ENCODE assay signal across 1 fruit fly cellular context in genomic region chr3L:12732742-12733141, dm6.
TF ChIP-seq lines count a peak whose summit lies in the region.

No protein-coding gene starts in this region.

TF ChIP-seq in whole organism, embryonic, 481 proteins besides CTCF, POLR2A, EP300 and RAD21 (continued from another document):
- TF ChIP-seq stwl (tag; optimal IDR thresholded peaks at IDR 0.05; lab: Kevin White, UChicago), result peak; percentile 36
- no peak for TF ChIP-seq Lpt (GFP tag; optimal IDR thresholded peaks at IDR 0.05; lab: Kevin White, UChicago)
- TF ChIP-seq CG10267 (tag; optimal IDR thresholded peaks at IDR 0.05; lab: Kevin White, UChicago), result peak; percentile 4
- TF ChIP-seq bbx (GFP tag; IDR thresholded peaks at IDR 0.05; lab: Robert Waterston, UW; ENCODE audit: partially characterized antibody), result peak; percentile 72; the same call in 1 of the 2 replicates
- peak; percentile 64; the same call in 2 of the 3 replicates for TF ChIP-seq CG16813 (GFP tag; IDR thresholded peaks at IDR 0.05; lab: Robert Waterston, UW; ENCODE audit: partially characterized antibody)
- peak; percentile 13 for TF ChIP-seq CG14710 (tag; optimal IDR thresholded peaks at IDR 0.05; lab: Kevin White, UChicago)
- no peak for TF ChIP-seq Sox100B (GFP tag; optimal IDR thresholded peaks at IDR 0.05; lab: Kevin White, UChicago)
- no peak for TF ChIP-seq CG7963 (GFP tag; IDR thresholded peaks at IDR 0.05; lab: Robert Waterston, UW; ENCODE audit: partially characterized antibody)
- TF ChIP-seq pita (GFP tag; optimal IDR thresholded peaks at IDR 0.05; lab: Kevin White, UChicago), result peak; percentile 52
- no peak for TF ChIP-seq BtbVII (GFP tag; optimal IDR thresholded peaks at IDR 0.05; lab: Kevin White, UChicago)
- no peak for TF ChIP-seq Aef1 (GFP tag; IDR thresholded peaks at IDR 0.05; lab: Robert Waterston, UW)
- TF ChIP-seq CG14050 (GFP tag; IDR thresholded peaks at IDR 0.05; lab: Robert Waterston, UW), result no peak
- no peak for TF ChIP-seq CG1024 (GFP tag; IDR thresholded peaks at IDR 0.05; lab: Robert Waterston, UW)
- TF ChIP-seq amos (GFP tag; IDR thresholded peaks at IDR 0.05; lab: Robert Waterston, UW; ENCODE audit: partially characterized antibody), result peak; percentile 75; the same call in 1 of the 2 replicates
- TF ChIP-seq Scr (GFP tag; IDR thresholded peaks at IDR 0.05; lab: Robert Waterston, UW; ENCODE audit: partially characterized antibody), result peak; percentile 60
- peak; percentile 64 for TF ChIP-seq knrl (GFP tag; IDR thresholded peaks at IDR 0.05; lab: Robert Waterston, UW; ENCODE audit: partially characterized antibody)
- TF ChIP-seq Med (GFP tag; lab: Kevin White, UChicago), result peak; percentile 55
- peak; percentile 68 for TF ChIP-seq Bgb (GFP tag; IDR thresholded peaks at IDR 0.05; lab: Robert Waterston, UW; ENCODE audit: partially characterized antibody)
- TF ChIP-seq CG34224 (GFP tag; IDR thresholded peaks at IDR 0.05; lab: Robert Waterston, UW; ENCODE audit: partially characterized antibody), result peak; percentile 76
- no peak for TF ChIP-seq ash1 (GFP tag; optimal IDR thresholded peaks at IDR 0.05; lab: Kevin White, UChicago)
- TF ChIP-seq CG1647 (GFP tag; optimal IDR thresholded peaks at IDR 0.05; lab: Kevin White, UChicago), result no peak
- TF ChIP-seq crol (GFP tag; IDR thresholded peaks at IDR 0.05; lab: Robert Waterston, UW), result no peak
- TF ChIP-seq Sry-δ (GFP tag; optimal IDR thresholded peaks at IDR 0.05; lab: Kevin White, UChicago), result peak; percentile 34
- no peak for TF ChIP-seq nerfin-1 (tag; optimal IDR thresholded peaks at IDR 0.05; lab: Kevin White, UChicago)
- peak; percentile 73; the same call in 1 of the 3 replicates for TF ChIP-seq Opbp (GFP tag; IDR thresholded peaks at IDR 0.05; lab: Robert Waterston, UW; ENCODE audit: partially characterized antibody)
- 0 out of 2 replicates have a peak, but pooled peaks have one; percentile 40 for TF ChIP-seq CG42726 (GFP tag; IDR thresholded peaks at IDR 0.05; lab: Robert Waterston, UW; ENCODE audit: partially characterized antibody)
